Fruit fly (Drosophila melanogaster): ENCODE measurements around the gene Cp15.
A peak's percentile ranks its signal among the peaks of the same experiment; 100 is the strongest.

DNA sequence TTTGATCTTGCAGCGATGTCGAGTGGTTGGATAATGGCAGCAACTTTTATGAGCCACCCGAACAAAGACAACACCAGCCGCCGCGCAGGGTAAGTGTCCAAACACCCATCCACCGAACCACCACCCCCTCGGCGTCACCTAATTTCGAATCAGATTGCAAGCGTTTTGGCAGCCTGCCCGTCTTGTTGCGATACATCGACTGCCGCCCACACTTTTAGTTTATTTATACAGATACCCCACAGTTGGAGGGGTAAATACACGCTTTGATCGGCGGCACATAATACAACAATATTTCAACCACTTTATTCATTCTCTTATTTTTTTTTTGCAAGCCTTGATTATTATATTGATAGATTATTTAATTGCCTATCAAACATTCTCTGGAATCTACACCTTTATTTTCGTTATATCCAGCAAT, 34.8 kb downstream of the Cp15 start:
- TF ChIP-seq pdm3 (GFP tag; optimal IDR thresholded peaks at IDR 0.05) (peak; percentile 44), CG11294 (GFP tag; IDR thresholded peaks at IDR 0.05) (no peak), CG6854 (GFP tag; optimal IDR thresholded peaks at IDR 0.05) (no peak), CG32006 (GFP tag; optimal IDR thresholded peaks at IDR 0.05) (peak; percentile 48), CG16779 (tag; optimal IDR thresholded peaks at IDR 0.05) (no peak), Met (GFP tag; optimal IDR thresholded peaks at IDR 0.05) (peak; percentile 67), CG6163 (GFP tag; IDR thresholded peaks at IDR 0.05) (no peak), Blimp-1 (GFP tag; optimal IDR thresholded peaks at IDR 0.05) (no peak), Sox15 (GFP tag; optimal IDR thresholded peaks at IDR 0.05) (peak; percentile 17), Gug (GFP tag; IDR thresholded peaks at IDR 0.05) (no peak), Hr4 (GFP tag; optimal IDR thresholded peaks at IDR 0.05) (peak; percentile 40)
